Fruit fly (Drosophila melanogaster) whole organism, embryonic: Measurements from ENCODE around the gene CG18081.

Experiments used
- CG10654 ChIP-seq: fragments of 200-800 bp; sonication (Bioruptor generic); optimal IDR thresholded peaks from 2 replicates; lab custom pipeline; 2016; ENCODE audit warnings: missing biosample characterization, missing genetic modification characterization
- CG10959 ChIP-seq: fragments of 200-800 bp; sonication (Bioruptor generic); IDR thresholded peaks from 2 replicates; pipeline ENCODE4 v1.3.6; 2022; ENCODE audit warnings: missing biosample characterization, missing genetic modification characterization
- CG14710 ChIP-seq: fragments of 200-800 bp; sonication (Bioruptor generic); optimal IDR thresholded peaks from 3 replicates; lab custom pipeline; 2019; ENCODE audit warnings: missing biosample characterization, mild to moderate bottlenecking, missing genetic modification characterization, moderate library complexity
- CG14965 ChIP-seq: fragments of 200-800 bp; sonication (Bioruptor generic); optimal IDR thresholded peaks from 2 replicates; lab custom pipeline; 2016; ENCODE audit warnings: missing biosample characterization, missing genetic modification characterization, borderline replicate concordance
- CG18599 ChIP-seq: fragments of 200-800 bp; sonication (Bioruptor generic); optimal IDR thresholded peaks from 3 replicates; lab custom pipeline; 2017; ENCODE audit warnings: missing biosample characterization, missing genetic modification characterization, mild to moderate bottlenecking, moderate library complexity, missing genetic modification reagents
- CG2199 ChIP-seq: fragments of 200-800 bp; sonication (Bioruptor generic); IDR thresholded peaks from 3 replicates; pipeline ENCODE4 v1.3.6; 2022; ENCODE audit warnings: missing biosample characterization, missing genetic modification characterization
- CG30020 ChIP-seq: fragments of 200-800 bp; optimal IDR thresholded peaks from 2 replicates; lab custom pipeline; 2019; ENCODE audit warnings: missing biosample characterization, mild to moderate bottlenecking, missing genetic modification characterization, moderate library complexity
- CG31441 ChIP-seq: fragments of 200-800 bp; sonication (Bioruptor generic); IDR thresholded peaks from 2 replicates; pipeline ENCODE4 v1.3.6; 2022; ENCODE audit warnings: missing biosample characterization, missing genetic modification characterization
- CG32772 ChIP-seq: fragments of 200-800 bp; sonication (Bioruptor generic); IDR thresholded peaks from 2 replicates; pipeline ENCODE4 v1.3.6; 2022; ENCODE audit warnings: missing biosample characterization, missing genetic modification characterization
- CG43689 ChIP-seq: fragments of 200-800 bp; sonication (Bioruptor generic); IDR thresholded peaks from 2 replicates; pipeline ENCODE4 v1.3.6; 2022; ENCODE audit warnings: missing biosample characterization, missing genetic modification characterization
- D ChIP-seq, 2 experiments: fragments of 200-800 bp in 1 of 2; fragments of >200 bp in 1 of 2; sonication (Bioruptor generic) in 1 of 2; optimal IDR thresholded peaks; 2 replicates in 1 of 2; 3 replicates in 1 of 2; lab custom pipeline; 2017; ENCODE audit warnings: mild to moderate bottlenecking in 1 of 2, missing biosample characterization in 1 of 2, missing genetic modification characterization in 1 of 2, missing genetic modification reagents in 1 of 2
- Dfd ChIP-seq, 2 experiments: fragments of >200 bp; optimal IDR thresholded peaks; 2 replicates each; lab custom pipeline; 2017; ENCODE audit warnings: missing biosample characterization in 2 of 2, missing genetic modification characterization in 2 of 2
- Ets65A ChIP-seq: fragments of 200-800 bp; sonication (Bioruptor generic); peaks from one replicate; lab custom pipeline; 2016; ENCODE audit warnings: missing biosample characterization, missing genetic modification characterization
- Mes4 ChIP-seq: fragments of 200-800 bp; sonication (Bioruptor generic); optimal IDR thresholded peaks from 2 replicates; lab custom pipeline; 2016; ENCODE audit warnings: missing biosample characterization, missing genetic modification characterization
- Rfx ChIP-seq: fragments of 200-800 bp; sonication (Bioruptor generic); IDR thresholded peaks from 2 replicates; pipeline ENCODE4 v1.3.6; 2022; ENCODE audit warnings: missing biosample characterization, missing genetic modification characterization
- Sry-δ ChIP-seq: fragments of 200-800 bp; sonication (Bioruptor generic); optimal IDR thresholded peaks from 2 replicates; lab custom pipeline; 2016; ENCODE audit warnings: missing biosample characterization, missing genetic modification characterization
- Stat92E ChIP-seq, 3 experiments: fragments of >200 bp in 2 of 3; fragments of 200-800 bp in 1 of 3; sonication (Bioruptor generic) in 1 of 3; optimal IDR thresholded peaks; 2 replicates each; lab custom pipeline; 2017 to 2019; ENCODE audit warnings: missing biosample characterization in 3 of 3, missing genetic modification characterization in 3 of 3, mild to moderate bottlenecking in 1 of 3, moderate library complexity in 1 of 3
- fu2 ChIP-seq: fragments of 200-800 bp; sonication (Bioruptor generic); optimal IDR thresholded peaks from 2 replicates; lab custom pipeline; 2016; ENCODE audit warnings: missing biosample characterization, missing genetic modification characterization
- kni ChIP-seq: fragments of 200-800 bp; sonication (Bioruptor generic); optimal IDR thresholded peaks from 3 replicates; lab custom pipeline; 2017; ENCODE audit warnings: mild to moderate bottlenecking, missing biosample characterization, missing genetic modification reagents, missing genetic modification characterization
- repo ChIP-seq: fragments of 200-800 bp; sonication (Bioruptor generic); optimal IDR thresholded peaks from 2 replicates; lab custom pipeline; 2016; ENCODE audit warnings: missing biosample characterization, missing genetic modification characterization
- run ChIP-seq: fragments of 200-800 bp; sonication (Bioruptor generic); optimal IDR thresholded peaks from 3 replicates; lab custom pipeline; 2018; ENCODE audit warnings: missing biosample characterization, mild to moderate bottlenecking, missing genetic modification characterization
- seq ChIP-seq: fragments of 200-800 bp; sonication (Bioruptor generic); IDR thresholded peaks from 2 replicates; pipeline ENCODE4 v1.3.6; 2022; ENCODE audit warnings: missing biosample characterization, missing genetic modification characterization
- stc ChIP-seq: fragments of 200-800 bp; sonication (Bioruptor generic); IDR thresholded peaks from 2 replicates; pipeline ENCODE4 v1.3.6; 2022; ENCODE audit warnings: missing biosample characterization, missing genetic modification characterization
- tna ChIP-seq: fragments of 200-800 bp; sonication (Bioruptor generic); IDR thresholded peaks from 2 replicates; pipeline ENCODE4 v1.3.6; 2022; ENCODE audit warnings: missing biosample characterization, missing genetic modification characterization; ENCODE audit not compliant: partially characterized antibody
- zfh1 ChIP-seq: fragments of 200-800 bp; sonication (Bioruptor generic); IDR thresholded peaks from 3 replicates; pipeline ENCODE4 v1.3.6; 2022; ENCODE audit warnings: missing biosample characterization, missing genetic modification characterization

CG18081 gene

dm6 chr3L:15785368-15785767 lies 49.8 kb downstream of the CG18081 start:
- TF ChIP-seq CG31441 (GFP tag; lab: Robert Waterston, UW) (no peak), CG30020 (tag; lab: Kevin White, UChicago) (no peak), CG18599 (no peak), CG14710 (tag; lab: Kevin White, UChicago) (no peak), CG14965 (no peak), CG43689 (GFP tag; lab: Robert Waterston, UW) (no peak), fu2 (GFP tag; lab: Kevin White, UChicago) (no peak), D (optimal IDR thresholded peaks at IDR 0.05; lab: Kevin White, UChicago) (peak; percentile 90), D (GFP tag; optimal IDR thresholded peaks at IDR 0.05; lab: Kevin White, UChicago) (no peak), CG10959 (GFP tag; lab: Robert Waterston, UW) (no peak), zfh1 (GFP tag; lab: Robert Waterston, UW) (0 out of 3 replicates have a peak, but pooled peaks have one; percentile 9), Rfx (no peak), Mes4 (GFP tag; lab: Kevin White, UChicago) (no peak), Stat92E (GFP tag; optimal IDR thresholded peaks at IDR 0.05; lab: Kevin White, UChicago) (peak in 1 of 3 experiments; percentile 48), kni (GFP tag; lab: Kevin White, UChicago) (peak; percentile 4), run (tag; lab: Kevin White, UChicago) (no peak), stc (GFP tag; lab: Robert Waterston, UW) (no peak), tna (GFP tag; lab: Robert Waterston, UW) (no peak), seq (no peak), CG10654 (GFP tag; lab: Kevin White, UChicago) (no peak), Dfd (GFP tag; optimal IDR thresholded peaks at IDR 0.05; lab: Kevin White, UChicago) (no peak), CG2199 (GFP tag; lab: Robert Waterston, UW) (peak; percentile 76; the same call in 1 of the 3 replicates), Ets65A (peak; percentile 3), repo (GFP tag; lab: Kevin White, UChicago) (no peak), CG32772 (no peak), Sry-δ (GFP tag; lab: Kevin White, UChicago) (no peak)
- TF ChIP-seq, all 482 proteins: peak for 6
